Worm (Caenorhabditis elegans) whole organism, L3 larva: ENCODE data around the gene ceh-88.

Experiments
- ceh-9 ChIP-seq: sonication (generic microtip); optimal IDR thresholded peaks from 2 replicates; lab custom pipeline; 2018; ENCODE audit warnings: missing biosample characterization, missing genetic modification characterization
- elt-2 ChIP-seq: sonication (generic microtip); optimal IDR thresholded peaks from 2 replicates; lab custom pipeline; 2016; ENCODE audit warnings: missing genetic modification reagents, mild to moderate bottlenecking, missing genetic modification characterization, missing compliant biosample characterization
- lin-39 ChIP-seq: fragments of 150-350 bp; optimal IDR thresholded peaks from 2 replicates; lab custom pipeline; 2018; ENCODE audit warnings: missing biosample characterization, missing genetic modification reagents, missing genetic modification characterization
- nfya-1 ChIP-seq: sonication (generic microtip); optimal IDR thresholded peaks from 2 replicates; lab custom pipeline; 2017; ENCODE audit warnings: missing genetic modification characterization, mild to moderate bottlenecking, missing compliant biosample characterization, antibody characterized with exemption, moderate library complexity; ENCODE audit not compliant: insufficient read depth
- nhr-76 ChIP-seq: fragments of 150-350 bp; sonication (generic microtip); optimal IDR thresholded peaks from 5 replicates; lab custom pipeline; 2014; ENCODE audit warnings: missing biosample characterization, missing genetic modification characterization
- pqm-1 ChIP-seq: fragments of 150-350 bp; optimal IDR thresholded peaks from 2 replicates; lab custom pipeline; 2017; ENCODE audit warnings: missing biosample characterization, missing genetic modification characterization, inconsistent platforms
- skn-1 ChIP-seq: fragments of 150-350 bp; optimal IDR thresholded peaks from 2 replicates; lab custom pipeline; 2014; ENCODE audit warnings: missing biosample characterization, missing genetic modification characterization
- snpc-4 ChIP-seq: fragments of 150-350 bp; optimal IDR thresholded peaks from 2 replicates; lab custom pipeline; 2014; ENCODE audit warnings: missing biosample characterization, missing genetic modification characterization
- unc-62 ChIP-seq: fragments of 150-350 bp; sonication (generic microtip); optimal IDR thresholded peaks from 4 replicates; lab custom pipeline; 2014; ENCODE audit warnings: missing biosample characterization, missing genetic modification reagents, missing genetic modification characterization

- TF ChIP-seq elt-2 (tag; lab: Kevin White, UChicago) (peak; percentile 92), pqm-1 (tag; lab: Kevin White, UChicago) (peak; percentile 85), ceh-9 (tag; lab: Kevin White, UChicago) (no peak), unc-62 (GFP tag; lab: Kevin White, UChicago) (no peak), lin-39 (tag; lab: Kevin White, UChicago) (no peak), snpc-4 (no peak), nfya-1 (tag; lab: Kevin White, UChicago) (no peak), skn-1 (tag; lab: Kevin White, UChicago) (no peak), nhr-76 (tag; lab: Kevin White, UChicago) (no peak)
Measured at ce11 chrIV:17342179-17342578, 13.2 kb downstream of the ceh-88 start, which contains the start of gene C49C3.9.
